Worm (Caenorhabditis elegans) whole organism, L1 larva: Measurements from ENCODE around the gene dgn-2.

Experiments
- ceh-88 ChIP-seq: fragments of 200-800 bp; sonication (Bioruptor generic); IDR thresholded peaks from 2 replicates; pipeline ENCODE4 v1.3.6; 2022; ENCODE audit warnings: missing genetic modification characterization, missing compliant biosample characterization
- elt-3 ChIP-seq, 6 experiments: fragments of 150-350 bp in 1 of 6; sonication (generic microtip); optimal IDR thresholded peaks; 2 replicates each; lab custom pipeline; 2017 to 2018; ENCODE audit warnings: missing biosample characterization in 6 of 6, missing genetic modification characterization in 6 of 6, inconsistent platforms in 1 of 6
- nhr-237 ChIP-seq: fragments of 150-350 bp; optimal IDR thresholded peaks from 2 replicates; lab custom pipeline; 2014; ENCODE audit warnings: missing biosample characterization, missing genetic modification characterization

DNA sequence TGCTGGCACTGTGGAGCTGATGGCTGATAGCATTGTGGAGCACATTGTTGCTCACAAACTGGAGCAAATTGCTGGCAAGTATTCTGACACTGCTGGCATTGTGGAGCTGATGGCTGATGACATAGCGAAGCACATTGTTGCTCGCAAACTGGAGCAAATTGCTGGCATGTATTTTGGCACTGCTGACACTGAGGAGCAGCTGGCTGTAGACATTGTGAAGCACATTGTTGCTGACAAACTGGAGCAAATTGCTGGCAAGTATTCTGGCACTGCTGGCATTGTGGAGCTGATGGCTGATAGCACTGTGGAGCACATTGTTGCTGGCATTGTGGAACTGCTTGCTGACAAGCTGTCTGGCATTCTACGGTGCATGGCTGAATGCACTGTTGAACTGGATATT lies 41.9 kb upstream of the dgn-2 start:
- TF ChIP-seq nhr-237 (tag; lab: Kevin White, UChicago) (no peak), ceh-88 (GFP tag; lab: Robert Waterston, UW) (no peak), elt-3 (tag; optimal IDR thresholded peaks at IDR 0.05; lab: Kevin White, UChicago) (no peak)
